Fruit fly (Drosophila melanogaster) whole organism, prepupa: ENCODE data around the gene olf413.

Experiments
- CG10669 ChIP-seq: fragments of 200-800 bp; sonication (Bioruptor generic); optimal IDR thresholded peaks from 3 replicates; lab custom pipeline; 2018; ENCODE audit warnings: missing biosample characterization, mild to moderate bottlenecking, missing genetic modification characterization, moderate library complexity
- CG11762 ChIP-seq: fragments of 200-800 bp; sonication (Bioruptor generic); optimal IDR thresholded peaks from 3 replicates; lab custom pipeline; 2016; ENCODE audit warnings: missing biosample characterization, missing genetic modification characterization; ENCODE audit not compliant: insufficient read depth
- CG16779 ChIP-seq: fragments of 200-800 bp; sonication (Bioruptor generic); optimal IDR thresholded peaks from 3 replicates; lab custom pipeline; 2017; ENCODE audit warnings: missing biosample characterization, mild to moderate bottlenecking, missing genetic modification characterization
- CG32006 ChIP-seq: fragments of 200-800 bp; sonication (Bioruptor generic); optimal IDR thresholded peaks from 3 replicates; lab custom pipeline; 2017; ENCODE audit warnings: missing biosample characterization, mild to moderate bottlenecking, missing genetic modification characterization
- CG6163 ChIP-seq: fragments of 200-800 bp; sonication (Bioruptor generic); IDR thresholded peaks from 3 replicates; pipeline ENCODE4 v1.3.6; 2022; ENCODE audit warnings: missing biosample characterization, missing genetic modification characterization
- Ets96B ChIP-seq: fragments of 200-800 bp; optimal IDR thresholded peaks from 2 replicates; lab custom pipeline; 2019; ENCODE audit warnings: missing biosample characterization, mild to moderate bottlenecking, missing genetic modification characterization, moderate library complexity
- Hr39 ChIP-seq: fragments of 200-800 bp; sonication (Bioruptor generic); optimal IDR thresholded peaks from 2 replicates; lab custom pipeline; 2016; ENCODE audit warnings: missing biosample characterization, missing genetic modification characterization
- Lpt ChIP-seq: fragments of 200-800 bp; sonication (Bioruptor generic); optimal IDR thresholded peaks from 3 replicates; lab custom pipeline; 2016; ENCODE audit warnings: missing biosample characterization, missing genetic modification characterization
- esn ChIP-seq: fragments of 200-800 bp; sonication (Bioruptor generic); optimal IDR thresholded peaks from 2 replicates; lab custom pipeline; 2016; ENCODE audit warnings: missing biosample characterization, mild to moderate bottlenecking, missing genetic modification characterization, moderate library complexity

dm6 chr3L:22207113-22207512, 71.2 kb downstream of the olf413 start:
- no peak for TF ChIP-seq CG16779 (tag; lab: Kevin White, UChicago)
- no peak for TF ChIP-seq Lpt (GFP tag; lab: Kevin White, UChicago)
- TF ChIP-seq CG10669 (GFP tag; lab: Kevin White, UChicago) = no peak
- TF ChIP-seq CG11762 = no peak
- TF ChIP-seq Hr39 (GFP tag; lab: Kevin White, UChicago) = no peak
- TF ChIP-seq CG32006 (GFP tag; lab: Kevin White, UChicago) = peak; percentile 19
- no peak for TF ChIP-seq Ets96B (tag; lab: Kevin White, UChicago)
- TF ChIP-seq esn (GFP tag; lab: Kevin White, UChicago) = no peak
- TF ChIP-seq CG6163 = no peak
